Fruit fly (Drosophila melanogaster) whole organism, wandering third instar larva: ENCODE results near the gene CG13631.

Experiments
- Abd-B ChIP-seq: fragments of >200 bp; optimal IDR thresholded peaks from 2 replicates; lab custom pipeline; 2017; ENCODE audit warnings: missing biosample characterization, missing genetic modification characterization
- CG32264 ChIP-seq: fragments of 200-800 bp; sonication (Bioruptor generic); optimal IDR thresholded peaks from 2 replicates; lab custom pipeline; 2016; ENCODE audit warnings: missing biosample characterization, missing genetic modification characterization
- CrebA ChIP-seq: fragments of 200-800 bp; sonication (Bioruptor generic); optimal IDR thresholded peaks from 2 replicates; lab custom pipeline; 2016; ENCODE audit warnings: missing biosample characterization, mild to moderate bottlenecking, missing genetic modification characterization, borderline replicate concordance
- Dfd ChIP-seq: fragments of >200 bp; optimal IDR thresholded peaks from 2 replicates; lab custom pipeline; 2017; ENCODE audit warnings: missing biosample characterization, missing genetic modification characterization
- Dif ChIP-seq: fragments of 200-275, 200-300 bp; sonication (Bioruptor generic); optimal IDR thresholded peaks from 2 replicates; lab custom pipeline; 2018; ENCODE audit warnings: missing biosample characterization, missing genetic modification characterization; ENCODE audit not compliant: partially characterized antibody
- GATAd ChIP-seq: sonication (Bioruptor generic); optimal IDR thresholded peaks from 2 replicates; lab custom pipeline; 2016; ENCODE audit warnings: missing biosample characterization, missing genetic modification characterization
- HLH106 ChIP-seq: fragments of 200-800 bp; optimal IDR thresholded peaks from 3 replicates; lab custom pipeline; 2019; ENCODE audit warnings: missing biosample characterization, mild to moderate bottlenecking, missing genetic modification characterization, moderate library complexity
- Hnf4 ChIP-seq: fragments of 200-800 bp; sonication (Bioruptor generic); optimal IDR thresholded peaks from 2 replicates; lab custom pipeline; 2016; ENCODE audit warnings: missing biosample characterization, mild to moderate bottlenecking, missing genetic modification characterization
- Hr78 ChIP-seq: fragments of >200 bp; optimal IDR thresholded peaks from 2 replicates; lab custom pipeline; 2017; ENCODE audit warnings: missing biosample characterization, missing genetic modification characterization
- Hr83 ChIP-seq: fragments of 200-300 bp; sonication (Bioruptor generic); optimal IDR thresholded peaks from 2 replicates; lab custom pipeline; 2016; ENCODE audit warnings: missing biosample characterization, mild to moderate bottlenecking, missing genetic modification characterization, moderate library complexity; ENCODE audit not compliant: poor library complexity, severe bottlenecking
- Jra ChIP-seq: sonication (Bioruptor generic); optimal IDR thresholded peaks from 2 replicates; lab custom pipeline; 2016; ENCODE audit warnings: missing biosample characterization, missing genetic modification characterization
- Mio ChIP-seq: sonication (Bioruptor generic); optimal IDR thresholded peaks from 2 replicates; lab custom pipeline; 2016; ENCODE audit warnings: missing biosample characterization, missing genetic modification characterization
- Myc ChIP-seq: fragments of >200 bp; optimal IDR thresholded peaks from 2 replicates; lab custom pipeline; 2017
- N ChIP-seq: fragments of >200 bp; optimal IDR thresholded peaks from 2 replicates; lab custom pipeline; 2018; ENCODE audit warnings: missing biosample characterization, missing external identifiers, missing genetic modification characterization
- OdsH ChIP-seq: fragments of 200-800 bp; sonication (Bioruptor generic); optimal IDR thresholded peaks from 2 replicates; lab custom pipeline; 2016; ENCODE audit warnings: missing biosample characterization, mild to moderate bottlenecking, missing genetic modification characterization
- Sp1 ChIP-seq: fragments of 200-800 bp; sonication (Bioruptor generic); optimal IDR thresholded peaks from 3 replicates; lab custom pipeline; 2019; ENCODE audit warnings: missing biosample characterization, mild to moderate bottlenecking, missing genetic modification characterization, moderate library complexity
- Vsx2 ChIP-seq: fragments of 200-300, 225-300 bp; sonication (Bioruptor generic); optimal IDR thresholded peaks from 2 replicates; lab custom pipeline; 2018; ENCODE audit warnings: missing biosample characterization, missing genetic modification characterization; ENCODE audit not compliant: partially characterized antibody
- br ChIP-seq: fragments of 200-800 bp; sonication (Bioruptor generic); optimal IDR thresholded peaks from 2 replicates; lab custom pipeline; 2016; ENCODE audit warnings: missing biosample characterization, missing genetic modification characterization
- dl ChIP-seq, 2 experiments: fragments of 175-275, 200-275 bp in 1 of 2; fragments of 200-275 bp in 1 of 2; sonication (Bioruptor generic); optimal IDR thresholded peaks; lab custom pipeline; 2018; ENCODE audit warnings: mild to moderate bottlenecking in 2 of 2, missing biosample characterization in 2 of 2, missing genetic modification characterization in 2 of 2, moderate library complexity in 2 of 2; ENCODE audit not compliant: partially characterized antibody in 2 of 2, insufficient read depth in 1 of 2
- dmrt93B ChIP-seq: fragments of 200-800 bp; sonication (Bioruptor generic); optimal IDR thresholded peaks from 2 replicates; lab custom pipeline; 2018; ENCODE audit warnings: missing biosample characterization, mild to moderate bottlenecking, missing genetic modification characterization
- dsf ChIP-seq: sonication (Bioruptor generic); optimal IDR thresholded peaks from 2 replicates; lab custom pipeline; 2016; ENCODE audit warnings: missing biosample characterization, missing genetic modification characterization, borderline replicate concordance
- ey ChIP-seq: fragments of 200-800 bp; sonication (Bioruptor generic); optimal IDR thresholded peaks from 2 replicates; lab custom pipeline; 2016; ENCODE audit warnings: missing biosample characterization, missing genetic modification characterization
- foxo ChIP-seq, 2 experiments: fragments of 200-800 bp; sonication (Bioruptor generic); optimal IDR thresholded peaks; 2 replicates in 1 of 2; 3 replicates in 1 of 2; lab custom pipeline; 2016 to 2017; ENCODE audit warnings: missing biosample characterization in 2 of 2, missing genetic modification characterization in 2 of 2
- fru ChIP-seq: fragments of 200-800 bp; sonication (Bioruptor generic); optimal IDR thresholded peaks from 3 replicates; lab custom pipeline; 2016; ENCODE audit warnings: missing biosample characterization, mild to moderate bottlenecking, missing genetic modification characterization
- h ChIP-seq: fragments of 200-800 bp; sonication (Bioruptor generic); optimal IDR thresholded peaks from 3 replicates; lab custom pipeline; 2016; ENCODE audit warnings: missing biosample characterization, mild to moderate bottlenecking, missing genetic modification characterization
- jim ChIP-seq: fragments of 175-275, 200-325 bp; sonication (Bioruptor generic); optimal IDR thresholded peaks from 2 replicates; lab custom pipeline; 2016; ENCODE audit warnings: missing biosample characterization, mild to moderate bottlenecking, missing genetic modification characterization
- lola ChIP-seq: fragments of >200 bp; optimal IDR thresholded peaks from 2 replicates; lab custom pipeline; 2017; ENCODE audit warnings: missing biosample characterization, missing genetic modification characterization
- pan ChIP-seq: fragments of >200 bp; optimal IDR thresholded peaks from 2 replicates; lab custom pipeline; 2017
- psq ChIP-seq: fragments of 200-800 bp; sonication (Bioruptor generic); optimal IDR thresholded peaks from 3 replicates; lab custom pipeline; 2017; ENCODE audit warnings: missing biosample characterization, mild to moderate bottlenecking, missing genetic modification characterization, moderate library complexity
- rgr ChIP-seq: fragments of 200-800 bp; sonication (Bioruptor generic); optimal IDR thresholded peaks from 3 replicates; lab custom pipeline; 2016; ENCODE audit warnings: missing biosample characterization, mild to moderate bottlenecking, missing genetic modification characterization
- sage ChIP-seq: fragments of 200-800 bp; sonication (Bioruptor generic); optimal IDR thresholded peaks from 2 replicates; lab custom pipeline; 2016; ENCODE audit warnings: missing biosample characterization, mild to moderate bottlenecking, missing genetic modification characterization
- sv ChIP-seq: fragments of 200-800 bp; sonication (Bioruptor generic); optimal IDR thresholded peaks from 3 replicates; lab custom pipeline; 2016; ENCODE audit warnings: missing biosample characterization, missing genetic modification characterization
- usp ChIP-seq: fragments of >200 bp; optimal IDR thresholded peaks from 2 replicates; lab custom pipeline; 2017; ENCODE audit warnings: missing biosample characterization, missing genetic modification characterization
- woc ChIP-seq: sonication (Bioruptor generic); optimal IDR thresholded peaks from 2 replicates; lab custom pipeline; 2016; ENCODE audit warnings: missing biosample characterization, mild to moderate bottlenecking, missing genetic modification characterization

CG13631 gene

DNA sequence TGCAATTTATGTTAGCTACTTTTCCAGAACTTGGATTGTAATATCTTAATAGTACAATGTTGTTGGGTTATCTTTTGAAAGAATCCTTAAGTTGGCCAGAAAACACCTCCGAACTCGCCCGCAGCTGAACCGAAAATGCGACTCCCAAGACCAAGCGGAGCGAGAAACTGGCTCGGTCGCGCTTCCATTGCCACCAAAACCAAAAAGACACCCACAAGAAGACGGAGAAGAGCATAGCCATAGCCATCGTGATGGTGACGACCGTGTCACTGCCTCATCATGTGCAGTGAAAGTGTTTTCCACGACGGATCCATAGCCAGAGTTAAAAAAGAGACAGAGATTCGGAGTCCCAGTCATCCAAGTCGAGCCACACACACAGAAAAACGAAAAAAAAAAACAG lies 20.9 kb downstream of the CG13631 start, which contains the start of gene CG13634:
Gene CG13634 (minus strand): TSS at position 101 of the 400 bp plus-strand sequence.
- TF ChIP-seq woc (GFP tag; lab: Kevin White, UChicago) = no peak
- no peak for TF ChIP-seq HLH106 (tag; lab: Kevin White, UChicago)
- TF ChIP-seq h (GFP tag; lab: Kevin White, UChicago) = no peak
- TF ChIP-seq pan (lab: Kevin White, UChicago) = no peak
- no peak for TF ChIP-seq foxo (GFP tag; optimal IDR thresholded peaks at IDR 0.05; lab: Kevin White, UChicago)
- no peak for TF ChIP-seq jim
- TF ChIP-seq dmrt93B (GFP tag; lab: Kevin White, UChicago) = no peak
- TF ChIP-seq N (GFP tag; lab: Kevin White, UChicago) = no peak
- TF ChIP-seq br (GFP tag; lab: Kevin White, UChicago) = no peak
- no peak for TF ChIP-seq sage (GFP tag; lab: Kevin White, UChicago)
- TF ChIP-seq usp (GFP tag; lab: Kevin White, UChicago) = no peak
- TF ChIP-seq Abd-B (GFP tag; lab: Kevin White, UChicago) = no peak
- TF ChIP-seq CG32264 (GFP tag; lab: Kevin White, UChicago) = no peak
- TF ChIP-seq Hr83 = no peak

DNA sequence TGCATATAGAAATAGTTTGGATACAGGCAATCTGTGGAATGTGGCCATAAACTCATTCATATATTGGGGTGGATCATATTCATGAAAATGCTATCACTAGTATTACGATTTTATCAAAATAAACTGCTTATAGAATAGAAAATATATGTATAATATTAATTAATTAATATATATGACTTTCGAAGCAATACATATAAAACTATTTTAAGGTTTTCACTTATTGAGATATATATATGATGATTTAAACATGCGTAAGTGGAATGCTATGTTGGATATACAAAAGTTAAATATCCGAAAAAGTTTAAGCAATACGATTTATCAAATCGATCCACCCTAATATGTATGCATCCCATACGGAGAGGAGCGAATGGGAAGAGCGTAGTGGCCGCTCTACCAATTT lies 29.4 kb downstream of the CG13631 start:
- TF ChIP-seq OdsH (GFP tag; lab: Kevin White, UChicago) (no peak), dl (GFP tag; optimal IDR thresholded peaks at IDR 0.05; lab: Kevin White, UChicago; ENCODE audit: insufficient read depth in 1 of 2, partially characterized antibody in 2 of 2) (no peak), Jra (GFP tag; lab: Kevin White, UChicago) (no peak), jim (no peak), Vsx2 (GFP tag; lab: Kevin White, UChicago) (no peak), ey (GFP tag; lab: Kevin White, UChicago) (no peak), GATAd (GFP tag; lab: Kevin White, UChicago) (no peak), lola (GFP tag; lab: Kevin White, UChicago) (no peak), CrebA (GFP tag; lab: Kevin White, UChicago) (no peak), sage (GFP tag; lab: Kevin White, UChicago) (no peak), HLH106 (tag; lab: Kevin White, UChicago) (no peak)

DNA sequence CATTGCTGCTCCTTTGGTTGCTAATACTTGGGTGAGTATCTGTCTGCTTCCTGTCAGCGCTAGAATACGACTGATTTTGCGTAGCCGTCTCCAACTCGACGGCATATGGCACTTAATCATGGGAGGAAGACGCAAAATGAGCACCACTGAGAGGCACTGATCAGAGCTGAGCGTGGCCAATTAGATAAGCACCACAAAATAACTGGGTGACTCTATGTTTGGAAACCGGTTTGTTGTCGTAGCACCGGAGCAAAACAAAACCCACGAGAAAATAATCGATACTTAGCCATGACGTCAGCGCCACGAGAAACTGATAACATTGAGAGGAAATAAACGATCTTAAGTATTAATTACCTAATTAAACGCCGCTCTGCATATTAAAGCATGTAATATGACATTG lies 30.4 kb downstream of the CG13631 start, which contains the start of gene Ude:
Gene Ude (minus strand): TSS at position 166 of the 400 bp plus-strand sequence.
- no peak for TF ChIP-seq fru (GFP tag; lab: Kevin White, UChicago)
- no peak for TF ChIP-seq lola (GFP tag; lab: Kevin White, UChicago)
- no peak for TF ChIP-seq sv (GFP tag; lab: Kevin White, UChicago)
- TF ChIP-seq Sp1 (GFP tag; lab: Kevin White, UChicago) = no peak
- TF ChIP-seq Myc (lab: Kevin White, UChicago) = no peak
- peak; percentile 59 for TF ChIP-seq Vsx2 (GFP tag; lab: Kevin White, UChicago)
- TF ChIP-seq Abd-B (GFP tag; lab: Kevin White, UChicago) = no peak
- no peak for TF ChIP-seq OdsH (GFP tag; lab: Kevin White, UChicago)
- no peak for TF ChIP-seq rgr (GFP tag; lab: Kevin White, UChicago)
- TF ChIP-seq Hr78 (GFP tag; lab: Kevin White, UChicago) = no peak
- no peak for TF ChIP-seq ey (GFP tag; lab: Kevin White, UChicago)
- TF ChIP-seq HLH106 (tag; lab: Kevin White, UChicago) = no peak
- TF ChIP-seq foxo (GFP tag; optimal IDR thresholded peaks at IDR 0.05; lab: Kevin White, UChicago) = no peak
- TF ChIP-seq dl (GFP tag; optimal IDR thresholded peaks at IDR 0.05; lab: Kevin White, UChicago; ENCODE audit: insufficient read depth in 1 of 2, partially characterized antibody in 2 of 2) = peak in 1 of 2 experiments; percentile 44
- TF ChIP-seq psq (GFP tag; lab: Kevin White, UChicago) = peak; percentile 11
- peak; percentile 65 for TF ChIP-seq Dif
- TF ChIP-seq, all 38 proteins: peak for 4

DNA sequence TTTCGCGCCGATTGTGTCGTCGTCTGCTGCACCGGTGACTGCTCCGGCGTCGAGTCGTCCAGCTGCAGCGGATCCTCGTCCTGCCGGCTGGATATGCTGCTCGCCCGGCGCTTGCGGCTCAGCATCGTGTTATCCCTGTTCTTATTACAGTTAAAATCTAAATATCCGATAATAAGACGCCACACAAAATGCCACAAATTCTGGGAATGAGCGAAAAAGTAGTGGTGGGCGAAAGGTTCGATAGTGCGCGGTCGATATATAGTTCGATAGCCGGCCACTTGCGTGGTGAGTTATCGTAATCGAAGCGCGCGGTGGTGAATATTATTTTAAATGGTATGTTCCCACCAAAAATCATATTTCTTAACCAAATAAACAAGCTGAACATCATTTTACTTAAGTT lies 35.9 kb downstream of the CG13631 start, which contains the start of gene polybromo:
Gene polybromo (minus strand): TSS at position 212 of the 400 bp plus-strand sequence.
- TF ChIP-seq Myc (lab: Kevin White, UChicago) = peak; percentile 72
- no peak for TF ChIP-seq N (GFP tag; lab: Kevin White, UChicago)

DNA sequence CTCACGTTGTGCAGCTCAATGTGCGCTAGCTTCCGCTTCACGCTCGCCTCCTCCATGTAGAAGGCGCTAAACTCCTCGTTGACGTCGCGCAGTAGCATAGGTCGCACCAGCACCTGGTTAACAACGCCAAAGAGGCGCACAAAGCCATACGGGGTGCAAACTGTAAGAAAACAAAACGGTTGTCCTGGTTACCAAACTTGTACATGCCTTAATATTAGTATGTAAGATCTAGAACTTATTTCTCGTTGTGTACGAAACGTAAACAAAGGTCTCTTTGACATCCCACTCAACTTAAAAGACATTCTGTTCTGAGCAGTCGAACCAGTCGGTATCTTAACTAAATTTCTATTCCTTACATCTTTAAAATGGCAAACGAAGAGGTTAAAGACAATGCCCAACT lies 38.2 kb downstream of the CG13631 start, which contains the start of gene CG6980:
Gene CG6980 (plus strand): TSS at position 301 of the 400 bp plus-strand sequence.
- TF ChIP-seq lola (GFP tag; lab: Kevin White, UChicago) (no peak), Vsx2 (GFP tag; lab: Kevin White, UChicago) (no peak), Hnf4 (no peak), pan (lab: Kevin White, UChicago) (no peak), GATAd (GFP tag; lab: Kevin White, UChicago) (no peak), sv (GFP tag; lab: Kevin White, UChicago) (no peak), Abd-B (GFP tag; lab: Kevin White, UChicago) (no peak), woc (GFP tag; lab: Kevin White, UChicago) (no peak), OdsH (GFP tag; lab: Kevin White, UChicago) (no peak), foxo (GFP tag; optimal IDR thresholded peaks at IDR 0.05; lab: Kevin White, UChicago) (no peak), fru (GFP tag; lab: Kevin White, UChicago) (no peak), Hr78 (GFP tag; lab: Kevin White, UChicago) (no peak), rgr (GFP tag; lab: Kevin White, UChicago) (no peak), psq (GFP tag; lab: Kevin White, UChicago) (no peak), Dfd (GFP tag; lab: Kevin White, UChicago) (no peak), dsf (no peak), Mio (GFP tag; lab: Kevin White, UChicago) (no peak)
- TF ChIP-seq, all 38 proteins: peak for 0
